Worm (Caenorhabditis elegans): ENCODE measurements around the gene C31H2.3.

DNA sequence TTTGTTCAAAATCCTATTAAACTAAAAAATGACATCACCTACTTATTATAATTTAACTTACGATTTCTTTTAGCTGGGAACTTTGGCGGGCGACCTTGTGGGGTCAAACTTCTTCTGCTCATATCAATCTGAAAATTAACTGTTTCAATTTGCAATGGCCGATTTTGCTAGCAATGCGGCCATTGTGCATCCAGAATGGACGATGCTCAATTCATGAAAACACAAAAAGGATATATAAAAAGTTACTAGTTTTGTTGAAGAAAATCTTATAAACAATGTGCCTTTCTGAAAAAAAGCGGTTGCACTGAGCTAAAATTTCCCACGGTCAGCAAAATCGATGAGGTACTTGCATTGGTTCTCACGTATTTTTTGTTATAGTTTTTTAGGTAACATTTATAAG is at the start of gene C31H2.3:
- TF ChIP-seq ama-1 (optimal IDR thresholded peaks at IDR 0.05), result no peak
- no peak for TF ChIP-seq tbx-37 (GFP tag; conservative IDR thresholded peaks at IDR 0.05)
- no peak for TF ChIP-seq aly-1 (tag; optimal IDR thresholded peaks at IDR 0.05)
- no peak for TF ChIP-seq hmbx-1 (tag; optimal IDR thresholded peaks at IDR 0.05)
- TF ChIP-seq pes-1 (GFP tag; IDR thresholded peaks at IDR 0.05), result no peak
- no peak for TF ChIP-seq sea-1 (GFP tag; conservative IDR thresholded peaks at IDR 0.05)

All from whole organism, early embryonic.